Worm (Caenorhabditis elegans): ENCODE data around the gene srlf-7.

ce11 chrIV:7158161-7158560 is 30.9 kb upstream of the srlf-7 start:
- TF ChIP-seq drap-1 (GFP tag; optimal IDR thresholded peaks at IDR 0.05) (no peak), snpc-4 (tag; optimal IDR thresholded peaks at IDR 0.05) (no peak), bed-3 (GFP tag; optimal IDR thresholded peaks at IDR 0.05) (no peak), lsy-2 (tag; optimal IDR thresholded peaks at IDR 0.05) (no peak), unc-62 (GFP tag; optimal IDR thresholded peaks at IDR 0.05) (no peak), nhr-237 (tag; optimal IDR thresholded peaks at IDR 0.05) (no peak), elt-3 (tag; optimal IDR thresholded peaks at IDR 0.05) (no peak), ceh-83 (GFP tag; optimal IDR thresholded peaks at IDR 0.05) (no peak), ces-1 (GFP tag; optimal IDR thresholded peaks at IDR 0.05) (no peak), mls-2 (tag; optimal IDR thresholded peaks at IDR 0.05) (no peak), elt-1 (tag; optimal IDR thresholded peaks at IDR 0.05; ENCODE audit: borderline replicate concordance, insufficient read depth) (no peak), mep-1 (tag; optimal IDR thresholded peaks at IDR 0.05) (no peak), pha-4 (tag; optimal IDR thresholded peaks at IDR 0.05) (no peak)

Measured in whole organism, mixed stage, embryonic.